Worm (Caenorhabditis elegans) whole organism, dauer: ENCODE data around the gene T25D10.4.

ENCODE experiments used
- unc-62 ChIP-seq: sonication (generic microtip); optimal IDR thresholded peaks from 2 replicates; lab custom pipeline; 2017; ENCODE audit warnings: missing biosample characterization, missing genetic modification reagents, missing genetic modification characterization

T25D10.4 gene

ce11 chrII:6365237-6365815 lies 44.8 kb downstream of the T25D10.4 start, which contains the start of the genes ani-2 and clec-88:
ani-2 (minus strand) TSS chrII:6365367.
clec-88 (plus strand) TSS chrII:6365722.
- no peak for TF ChIP-seq unc-62 (GFP tag; lab: Kevin White, UChicago)

- TF ChIP-seq unc-62 (GFP tag; lab: Kevin White, UChicago): no peak
Observed at ce11 chrII:6360822-6361221, 49.3 kb downstream of the T25D10.4 start, which contains the start of gene K10B2.4. K10B2.4 (minus strand) TSS chrII:6360959.

ce11 chrII:6358905-6359304 lies 51.2 kb downstream of the T25D10.4 start, which contains the start of gene C32D5.12:
C32D5.12 (minus strand) TSS chrII:6359005.
- TF ChIP-seq unc-62 (GFP tag; lab: Kevin White, UChicago): no peak

- no peak for TF ChIP-seq unc-62 (GFP tag; lab: Kevin White, UChicago)
Observed at ce11 chrII:6358232-6358631, 51.8 kb downstream of the T25D10.4 start.
